Fruit fly (Drosophila melanogaster): Measurements from ENCODE around the gene CG6833.

CG6833 gene

dm6 chr3L:14050944-14051548 is at the start of gene CG6833:
Gene CG6833, plus strand, starts transcription at chr3L:14051206.
- TF ChIP-seq CG8478 (optimal IDR thresholded peaks at IDR 0.05) (no peak), CTCF (optimal IDR thresholded peaks at IDR 0.05) (no peak)

dm6 chr3L:14001658-14002523 is 49.1 kb upstream of the CG6833 start, which contains the start of the genes Nprl3 and upSET:
Gene Nprl3, minus strand, starts transcription at chr3L:14001880.
Gene upSET, plus strand, starts transcription at chr3L:14002127.
- TF ChIP-seq CTCF (optimal IDR thresholded peaks at IDR 0.05) (no peak), CG8478 (optimal IDR thresholded peaks at IDR 0.05) (no peak)

DNA sequence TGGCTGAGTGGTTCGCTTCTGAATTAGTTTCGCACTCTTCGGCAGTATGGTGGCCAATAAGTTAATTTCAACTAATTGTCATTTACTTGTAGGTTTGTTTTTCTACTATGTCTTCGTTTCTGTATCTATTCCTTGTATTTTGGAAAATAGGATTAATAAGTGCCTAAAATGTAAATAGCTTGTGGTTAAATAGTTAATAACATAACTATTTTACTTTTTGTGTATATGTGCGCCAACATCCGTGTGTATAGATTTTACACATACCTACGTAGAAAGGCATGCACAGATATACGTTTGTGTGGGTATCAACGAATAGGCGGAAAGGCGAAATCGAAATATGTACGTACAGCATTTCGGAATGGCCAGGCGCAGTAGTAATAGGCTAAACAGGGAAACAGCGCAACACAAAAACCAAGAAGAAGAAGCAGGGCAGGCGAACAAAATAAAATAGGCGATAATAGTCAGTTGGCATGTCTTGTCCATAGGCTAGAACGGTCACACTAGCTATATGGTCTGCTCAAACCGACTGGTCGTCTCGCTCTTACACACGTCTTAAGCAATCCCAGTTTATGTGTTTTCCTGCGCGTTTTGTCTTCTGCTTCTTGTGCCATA is 48.4 kb upstream of the CG6833 start:
- no peak for TF ChIP-seq CG8478 (optimal IDR thresholded peaks at IDR 0.05)
- peak in 1 of 2 experiments; percentile 4 for TF ChIP-seq CTCF (optimal IDR thresholded peaks at IDR 0.05)

- no peak for TF ChIP-seq CG8478 (optimal IDR thresholded peaks at IDR 0.05)
- no peak for TF ChIP-seq CTCF (optimal IDR thresholded peaks at IDR 0.05)
These were observed 47.5 kb upstream of the CG6833 start for dm6 chr3L:14003297-14004040.

- TF ChIP-seq CTCF (optimal IDR thresholded peaks at IDR 0.05), result no peak
- TF ChIP-seq CG8478 (optimal IDR thresholded peaks at IDR 0.05), result no peak
These were observed 47.0 kb upstream of the CG6833 start for dm6 chr3L:14004041-14004407.

DNA sequence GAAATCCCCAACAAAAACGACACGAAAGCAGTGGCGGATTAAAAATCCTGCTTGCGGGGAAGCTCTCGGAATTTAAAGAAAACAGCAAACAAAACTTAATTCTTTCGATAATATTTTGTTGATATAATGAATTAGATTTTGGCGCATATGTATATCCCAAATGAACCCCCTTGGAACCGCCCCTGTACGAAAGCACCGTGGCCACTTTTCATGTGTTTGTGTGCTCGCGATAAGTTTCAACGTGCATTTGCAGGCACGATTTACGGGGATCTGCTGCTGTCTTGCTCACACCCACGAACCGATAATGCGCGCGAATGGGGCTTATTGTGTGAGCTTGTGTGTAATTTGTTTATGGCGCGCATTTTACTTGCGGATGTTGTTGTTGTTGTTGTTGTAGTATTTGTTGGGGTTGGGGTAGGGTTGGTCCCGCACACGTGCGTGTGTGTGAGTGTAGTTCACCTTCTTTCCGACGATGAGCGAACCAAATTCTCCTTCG is 46.0 kb upstream of the CG6833 start:
- no peak for TF ChIP-seq CTCF (optimal IDR thresholded peaks at IDR 0.05)
- no peak for TF ChIP-seq CG8478 (optimal IDR thresholded peaks at IDR 0.05)

DNA sequence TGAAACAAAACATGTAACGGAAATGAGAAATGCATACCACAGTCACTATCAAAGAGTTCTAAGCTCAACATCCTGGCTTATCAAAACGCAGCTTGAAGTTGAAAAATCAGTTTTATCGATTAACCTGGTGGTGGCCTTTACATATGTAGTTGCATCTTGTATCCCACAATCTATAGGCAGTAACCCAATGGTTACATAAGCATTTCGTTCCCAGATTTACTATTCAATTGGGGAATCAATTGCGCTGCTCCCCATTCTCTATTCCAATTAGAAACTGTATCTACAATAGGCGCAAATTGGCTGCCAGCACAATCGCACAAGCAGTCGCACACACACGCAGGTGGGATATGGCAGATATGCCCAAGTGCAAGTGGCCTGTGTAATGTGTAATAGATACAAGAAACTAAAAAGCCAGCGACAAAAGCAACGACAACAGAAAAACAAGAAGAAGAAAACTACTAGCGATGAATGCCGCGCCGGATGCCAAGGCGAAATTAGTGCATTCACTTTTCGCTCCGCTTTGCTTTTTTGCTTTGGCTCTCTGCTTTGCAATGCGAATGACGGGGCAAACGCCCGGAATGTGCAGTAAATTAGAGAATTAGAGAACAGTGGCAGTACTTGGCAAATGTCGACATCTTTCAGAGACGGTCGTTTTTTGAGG is 45.2 kb upstream of the CG6833 start:
- TF ChIP-seq CG8478 (optimal IDR thresholded peaks at IDR 0.05) (no peak), CTCF (optimal IDR thresholded peaks at IDR 0.05) (no peak)

DNA sequence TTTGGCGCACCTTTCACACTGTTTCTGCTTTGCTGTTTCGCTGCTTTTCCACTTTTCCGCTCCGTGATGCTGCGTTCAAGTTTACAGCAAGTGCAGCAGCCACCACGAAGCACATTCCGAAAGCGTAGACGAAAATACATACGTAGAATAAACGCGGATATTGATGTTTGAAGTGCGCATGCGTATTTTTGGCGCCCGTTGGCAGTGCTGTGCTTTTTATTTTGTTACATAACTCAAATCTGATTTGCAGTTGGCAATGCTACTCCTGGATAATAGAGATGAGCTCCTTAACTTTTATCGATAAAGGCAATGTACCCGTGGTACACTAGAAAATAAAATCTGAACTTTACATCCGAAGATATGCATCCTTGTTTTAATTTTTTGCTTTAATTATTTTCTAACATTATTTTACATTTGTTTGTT is 44.3 kb upstream of the CG6833 start:
- TF ChIP-seq CG8478 (optimal IDR thresholded peaks at IDR 0.05) (no peak), CTCF (optimal IDR thresholded peaks at IDR 0.05) (no peak)

DNA sequence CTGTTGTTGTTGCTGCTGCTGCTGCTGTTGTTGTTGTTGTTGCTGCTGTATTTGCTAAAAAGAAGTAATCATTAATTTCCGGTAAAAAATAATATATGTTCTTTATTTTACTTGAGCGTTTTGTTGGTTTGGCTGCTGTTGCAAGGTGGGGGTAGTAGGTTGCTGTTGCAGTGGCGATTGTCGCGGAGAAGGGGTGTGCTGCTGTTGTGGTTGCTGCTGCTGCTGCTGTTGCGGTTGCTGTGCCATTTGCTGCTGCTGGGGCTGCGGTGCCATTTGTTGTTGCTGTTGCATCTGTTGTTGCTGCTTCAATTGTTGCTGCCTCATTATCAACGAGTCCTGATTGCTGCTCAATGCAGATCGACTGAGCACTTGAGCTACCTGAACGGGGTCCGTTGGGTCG is 25.3 kb upstream of the CG6833 start:
- TF ChIP-seq CG8478 (optimal IDR thresholded peaks at IDR 0.05), result no peak
- no peak for TF ChIP-seq CTCF (optimal IDR thresholded peaks at IDR 0.05)

- TF ChIP-seq CG8478 (optimal IDR thresholded peaks at IDR 0.05) (no peak), CTCF (optimal IDR thresholded peaks at IDR 0.05) (no peak)
These were observed 23.5 kb upstream of the CG6833 start for dm6 chr3L:14027549-14027948.

DNA sequence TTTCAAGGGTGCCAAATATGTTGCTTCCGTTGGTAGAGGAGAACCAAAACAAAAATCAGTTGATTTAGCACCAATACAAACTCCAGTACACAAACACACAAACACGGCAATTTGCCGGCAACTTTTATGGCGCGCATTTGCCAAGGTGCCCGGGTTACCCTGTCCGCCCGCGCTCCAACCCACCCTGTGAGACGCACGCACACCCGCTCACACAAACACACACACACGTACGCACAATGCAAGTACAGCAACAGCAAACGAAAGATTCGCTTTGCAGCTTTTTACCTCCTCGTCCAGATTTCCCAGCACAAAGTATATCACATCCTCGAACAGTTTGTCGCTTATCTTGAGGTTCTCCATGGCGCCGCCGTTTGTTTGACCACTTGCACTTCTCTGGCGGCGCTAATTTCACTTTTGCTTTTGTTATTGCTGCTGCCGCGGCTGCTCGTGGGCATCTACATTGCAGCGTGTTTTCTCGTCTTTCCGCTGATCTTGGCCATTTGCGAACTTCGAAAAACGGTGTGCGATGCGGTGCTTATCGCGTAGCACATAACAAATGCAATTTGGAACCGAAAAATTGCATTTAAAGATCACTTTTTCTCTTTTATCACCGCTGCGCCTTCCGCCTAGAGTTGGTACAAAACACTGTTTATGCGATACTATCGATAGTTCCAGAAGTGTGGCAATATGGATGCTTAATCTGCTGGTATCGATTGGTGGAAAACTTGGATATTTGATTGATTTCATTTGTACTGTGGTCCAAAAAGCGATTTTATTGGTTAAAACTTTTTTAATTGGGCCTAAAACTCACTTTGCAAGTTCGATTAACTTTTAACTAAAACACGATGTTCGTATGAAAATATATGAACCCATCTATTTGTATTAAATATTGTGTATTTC is 22.3 kb upstream of the CG6833 start, which contains the start of gene Ptip:
Gene Ptip, minus strand, starts transcription at position 637 of the 900 bp plus-strand sequence.
- TF ChIP-seq CTCF (optimal IDR thresholded peaks at IDR 0.05) (peak; percentile 41 to 49), CG8478 (optimal IDR thresholded peaks at IDR 0.05) (no peak)

- TF ChIP-seq CG8478 (optimal IDR thresholded peaks at IDR 0.05), result no peak
- peak in 1 of 2 experiments; percentile 29 for TF ChIP-seq CTCF (optimal IDR thresholded peaks at IDR 0.05)
These were observed 19.6 kb upstream of the CG6833 start, which contains the start of the genes CG6650 and endos for dm6 chr3L:14031171-14032126. Gene CG6650, plus strand, starts transcription at chr3L:14031450. Gene endos, minus strand, starts transcription at chr3L:14031706.
